Worm (Caenorhabditis elegans): ENCODE measurements around the gene C06A12.8.

Gene C06A12.8

ce11 chrIV:17463108-17463608 lies 26.0 kb downstream of the C06A12.8 start, which contains the start of gene F11E6.10:
F11E6.10 (minus strand) TSS chrIV:17463158.
- no peak for TF ChIP-seq daf-12 (tag; optimal IDR thresholded peaks at IDR 0.05)
- TF ChIP-seq fos-1 (tag; optimal IDR thresholded peaks at IDR 0.05), result no peak
- TF ChIP-seq ceh-28 (tag; optimal IDR thresholded peaks at IDR 0.05), result no peak
- TF ChIP-seq ZK546.5 (tag; optimal IDR thresholded peaks at IDR 0.05), result no peak
- no peak for TF ChIP-seq snpc-4 (tag; optimal IDR thresholded peaks at IDR 0.05)
- no peak for TF ChIP-seq nhr-11 (tag; optimal IDR thresholded peaks at IDR 0.05)
- TF ChIP-seq ztf-11 (tag; optimal IDR thresholded peaks at IDR 0.05), result no peak
- TF ChIP-seq ceh-82 (tag; optimal IDR thresholded peaks at IDR 0.05), result no peak
- no peak for TF ChIP-seq fkh-2 (tag; optimal IDR thresholded peaks at IDR 0.05)

- TF ChIP-seq fkh-10 (GFP tag; optimal IDR thresholded peaks at IDR 0.05) (no peak), fkh-2 (tag; optimal IDR thresholded peaks at IDR 0.05) (no peak), mdl-1 (tag; optimal IDR thresholded peaks at IDR 0.05) (no peak), pha-4 (tag; optimal IDR thresholded peaks at IDR 0.05) (peak; percentile 27), elt-2 (tag; optimal IDR thresholded peaks at IDR 0.05) (peak; percentile 38), nhr-43 (tag; optimal IDR thresholded peaks at IDR 0.05; ENCODE audit: poor library complexity, severe bottlenecking) (no peak), eor-1 (tag; optimal IDR thresholded peaks at IDR 0.05) (no peak), ama-1 (optimal IDR thresholded peaks at IDR 0.05) (no peak), snpc-4 (tag; optimal IDR thresholded peaks at IDR 0.05) (no peak), nhr-23 (tag; optimal IDR thresholded peaks at IDR 0.05) (no peak), elt-3 (tag; optimal IDR thresholded peaks at IDR 0.05) (no peak), nhr-76 (tag; optimal IDR thresholded peaks at IDR 0.05) (no peak), pqm-1 (tag; optimal IDR thresholded peaks at IDR 0.05) (peak; percentile 21), nhr-25 (tag; optimal IDR thresholded peaks at IDR 0.05) (no peak), lin-39 (tag; optimal IDR thresholded peaks at IDR 0.05) (no peak)
Measured at ce11 chrIV:17465886-17466285, 28.7 kb downstream of the C06A12.8 start, which contains the start of gene F11E6.6. F11E6.6 (minus strand) TSS chrIV:17465986.

- TF ChIP-seq nhr-28 (tag; optimal IDR thresholded peaks at IDR 0.05) (no peak), pqm-1 (tag; optimal IDR thresholded peaks at IDR 0.05) (peak; percentile 95), ceh-82 (tag; optimal IDR thresholded peaks at IDR 0.05) (no peak), elt-2 (tag; optimal IDR thresholded peaks at IDR 0.05) (peak; percentile 95), ceh-16 (tag; optimal IDR thresholded peaks at IDR 0.05) (no peak), sea-2 (GFP tag; optimal IDR thresholded peaks at IDR 0.05) (no peak)
Measured at ce11 chrIV:17467325-17467724, 30.2 kb downstream of the C06A12.8 start, which contains the start of gene elo-2. elo-2 (minus strand) TSS chrIV:17467408.

- TF ChIP-seq pha-4 (tag; optimal IDR thresholded peaks at IDR 0.05), result peak; percentile 51
- TF ChIP-seq nhr-28 (tag; optimal IDR thresholded peaks at IDR 0.05), result no peak
- no peak for TF ChIP-seq lin-15B (tag; optimal IDR thresholded peaks at IDR 0.05)
- no peak for TF ChIP-seq elt-3 (tag; optimal IDR thresholded peaks at IDR 0.05)
- no peak for TF ChIP-seq ama-1 (optimal IDR thresholded peaks at IDR 0.05)
- TF ChIP-seq elt-2 (tag; optimal IDR thresholded peaks at IDR 0.05), result no peak
- TF ChIP-seq nhr-11 (tag; optimal IDR thresholded peaks at IDR 0.05), result no peak
- no peak for TF ChIP-seq aly-2 (tag; optimal IDR thresholded peaks at IDR 0.05)
- TF ChIP-seq nhr-12 (tag; optimal IDR thresholded peaks at IDR 0.05), result no peak
- TF ChIP-seq snpc-4 (tag; optimal IDR thresholded peaks at IDR 0.05), result peak; percentile 8
- no peak for TF ChIP-seq ceh-82 (tag; optimal IDR thresholded peaks at IDR 0.05)
- TF ChIP-seq lin-39 (tag; optimal IDR thresholded peaks at IDR 0.05), result no peak
- TF ChIP-seq daf-12 (tag; optimal IDR thresholded peaks at IDR 0.05), result no peak
- TF ChIP-seq nfya-1 (tag; optimal IDR thresholded peaks at IDR 0.05; ENCODE audit: insufficient read depth), result no peak
Measured at ce11 chrIV:17467825-17468224, 30.7 kb downstream of the C06A12.8 start.

- TF ChIP-seq nhr-67 (tag; optimal IDR thresholded peaks at IDR 0.05) (no peak), nhr-12 (tag; optimal IDR thresholded peaks at IDR 0.05) (no peak), sea-2 (GFP tag; optimal IDR thresholded peaks at IDR 0.05) (no peak), nhr-25 (tag; optimal IDR thresholded peaks at IDR 0.05) (peak; percentile 63), ceh-28 (tag; optimal IDR thresholded peaks at IDR 0.05) (peak; percentile 36), hmg-11 (tag; optimal IDR thresholded peaks at IDR 0.05) (no peak), lsy-12 (tag; optimal IDR thresholded peaks at IDR 0.05) (no peak), unc-39 (tag; optimal IDR thresholded peaks at IDR 0.05) (no peak), mml-1 (tag; optimal IDR thresholded peaks at IDR 0.05) (no peak), tbx-2 (tag; optimal IDR thresholded peaks at IDR 0.05) (no peak), skn-1 (tag; optimal IDR thresholded peaks at IDR 0.05) (no peak), zag-1 (tag; optimal IDR thresholded peaks at IDR 0.05) (no peak), lin-15B (tag; optimal IDR thresholded peaks at IDR 0.05) (no peak), nhr-77 (tag; optimal IDR thresholded peaks at IDR 0.05) (no peak), fkh-10 (GFP tag; optimal IDR thresholded peaks at IDR 0.05) (no peak), nhr-237 (tag; optimal IDR thresholded peaks at IDR 0.05) (no peak), elt-1 (tag; optimal IDR thresholded peaks at IDR 0.05) (no peak), nhr-76 (tag; optimal IDR thresholded peaks at IDR 0.05) (peak; percentile 2), aly-2 (tag; optimal IDR thresholded peaks at IDR 0.05) (no peak), mdl-1 (tag; optimal IDR thresholded peaks at IDR 0.05) (no peak), ama-1 (optimal IDR thresholded peaks at IDR 0.05) (peak; percentile 62), eor-1 (tag; optimal IDR thresholded peaks at IDR 0.05) (no peak), elt-2 (tag; optimal IDR thresholded peaks at IDR 0.05) (no peak)
Measured at ce11 chrIV:17470096-17470602, 33.0 kb downstream of the C06A12.8 start, which contains the start of gene F11E6.4. F11E6.4 (minus strand) TSS chrIV:17470354.

All from whole organism, L3 larva.